Fruit fly (Drosophila melanogaster): Measurements from ENCODE around the gene CG1737.
A peak's percentile ranks its signal among the peaks of the same experiment; 100 is the strongest.

The CG1737 gene

dm6 chrX:11351351-11351750, 943 bp downstream of the CG1737 start (continued):
- TF ChIP-seq CG17361 (GFP tag; IDR thresholded peaks at IDR 0.05): peak; percentile 87
- peak; percentile 92 for TF ChIP-seq zfh2 (GFP tag; optimal IDR thresholded peaks at IDR 0.05)
- TF ChIP-seq org-1 (GFP tag; optimal IDR thresholded peaks at IDR 0.05): peak; percentile 93
- peak; percentile 80 for TF ChIP-seq trh (GFP tag; optimal IDR thresholded peaks at IDR 0.05)
- peak; percentile 86 for TF ChIP-seq Blimp-1 (GFP tag; optimal IDR thresholded peaks at IDR 0.05)
- TF ChIP-seq mld (GFP tag; IDR thresholded peaks at IDR 0.05; ENCODE audit: partially characterized antibody): no peak
- no peak for TF ChIP-seq Dll (GFP tag; IDR thresholded peaks at IDR 0.05; ENCODE audit: partially characterized antibody)
- TF ChIP-seq CG2202 (tag; optimal IDR thresholded peaks at IDR 0.05): peak; percentile 70
- TF ChIP-seq scrt (GFP tag; optimal IDR thresholded peaks at IDR 0.05): peak; percentile 81
- peak; percentile 89 for TF ChIP-seq CG4730 (GFP tag; IDR thresholded peaks at IDR 0.05)
- peak; percentile 92 for TF ChIP-seq HHEX (GFP tag; optimal IDR thresholded peaks at IDR 0.05)
- peak; percentile 91 for TF ChIP-seq CG7372 (GFP tag; IDR thresholded peaks at IDR 0.05)
- no peak for TF ChIP-seq HLH4C (GFP tag; IDR thresholded peaks at IDR 0.05; ENCODE audit: partially characterized antibody)
- peak; percentile 94 for TF ChIP-seq CG11093 (GFP tag; IDR thresholded peaks at IDR 0.05)
- no peak for TF ChIP-seq Lpt (GFP tag; optimal IDR thresholded peaks at IDR 0.05)
- peak; percentile 95 for TF ChIP-seq NFAT (GFP tag; IDR thresholded peaks at IDR 0.05)
- TF ChIP-seq ro (GFP tag; IDR thresholded peaks at IDR 0.05): peak; percentile 89
- TF ChIP-seq CG11504 (tag; optimal IDR thresholded peaks at IDR 0.05): peak; percentile 92
- TF ChIP-seq her (GFP tag; optimal IDR thresholded peaks at IDR 0.05): peak; percentile 92
- TF ChIP-seq oc (tag; optimal IDR thresholded peaks at IDR 0.05): peak; percentile 92
- peak; percentile 88 for TF ChIP-seq lbe (GFP tag; optimal IDR thresholded peaks at IDR 0.05)
- no peak for TF ChIP-seq BEAF-32 (GFP tag; optimal IDR thresholded peaks at IDR 0.05)
- TF ChIP-seq amos (GFP tag; IDR thresholded peaks at IDR 0.05; ENCODE audit: partially characterized antibody): no peak
- peak; percentile 95 for TF ChIP-seq CG2120 (GFP tag; optimal IDR thresholded peaks at IDR 0.05)
- TF ChIP-seq CG10431 (GFP tag; optimal IDR thresholded peaks at IDR 0.05): peak; percentile 50
- peak; percentile 94 for TF ChIP-seq tin (GFP tag; optimal IDR thresholded peaks at IDR 0.05)
- no peak for TF ChIP-seq tll (GFP tag; optimal IDR thresholded peaks at IDR 0.05)
- TF ChIP-seq CG9727 (GFP tag; optimal IDR thresholded peaks at IDR 0.05): peak; percentile 89
- peak; percentile 89 for TF ChIP-seq CG17385 (GFP tag; optimal IDR thresholded peaks at IDR 0.05)
- TF ChIP-seq CG34422 (GFP tag; IDR thresholded peaks at IDR 0.05): peak; percentile 97
- peak; percentile 41 for TF ChIP-seq Sry-δ (GFP tag; optimal IDR thresholded peaks at IDR 0.05)
- no peak for TF ChIP-seq exex (tag; optimal IDR thresholded peaks at IDR 0.05)
- TF ChIP-seq otp (GFP tag; IDR thresholded peaks at IDR 0.05): peak; percentile 95
- TF ChIP-seq CG8924 (tag; optimal IDR thresholded peaks at IDR 0.05): peak; percentile 88
- TF ChIP-seq CG31441 (GFP tag; IDR thresholded peaks at IDR 0.05): peak; percentile 86
- 0 out of 2 replicates have a peak, but pooled peaks have one; percentile 32 for TF ChIP-seq Dip2 (GFP tag; IDR thresholded peaks at IDR 0.05)
- TF ChIP-seq B-H2 (GFP tag; optimal IDR thresholded peaks at IDR 0.05): peak; percentile 74
- no peak for TF ChIP-seq fru (optimal IDR thresholded peaks at IDR 0.05)
- no peak for TF ChIP-seq Hr39 (optimal IDR thresholded peaks at IDR 0.05)
- peak; percentile 80 for TF ChIP-seq D19A (tag; optimal IDR thresholded peaks at IDR 0.05)
- no peak for TF ChIP-seq pita (GFP tag; optimal IDR thresholded peaks at IDR 0.05)
- no peak for TF ChIP-seq h (optimal IDR thresholded peaks at IDR 0.05)
- TF ChIP-seq CkIIα-i1 (GFP tag; IDR thresholded peaks at IDR 0.05): peak; percentile 72; the same call in 1 of the 2 replicates
- TF ChIP-seq CG13123 (GFP tag; optimal IDR thresholded peaks at IDR 0.05): peak; percentile 84
- peak; percentile 96 for TF ChIP-seq mam (GFP tag; optimal IDR thresholded peaks at IDR 0.05)
- TF ChIP-seq CG11398 (GFP tag; optimal IDR thresholded peaks at IDR 0.05): peak; percentile 87
- TF ChIP-seq Awh (GFP tag; IDR thresholded peaks at IDR 0.05): peak; percentile 95
- peak; percentile 63 for TF ChIP-seq Ets97D (GFP tag; optimal IDR thresholded peaks at IDR 0.05)
- TF ChIP-seq CG30020 (tag; optimal IDR thresholded peaks at IDR 0.05): peak; percentile 50
- TF ChIP-seq Pdp1 (GFP tag; optimal IDR thresholded peaks at IDR 0.05): peak; percentile 92 to 93
- TF ChIP-seq ems (GFP tag; optimal IDR thresholded peaks at IDR 0.05): peak; percentile 91
- TF ChIP-seq crol (GFP tag; IDR thresholded peaks at IDR 0.05): peak; percentile 60
